ENCODE assay signal across 4 fruit fly cellular contexts in the genomic region with DNA sequence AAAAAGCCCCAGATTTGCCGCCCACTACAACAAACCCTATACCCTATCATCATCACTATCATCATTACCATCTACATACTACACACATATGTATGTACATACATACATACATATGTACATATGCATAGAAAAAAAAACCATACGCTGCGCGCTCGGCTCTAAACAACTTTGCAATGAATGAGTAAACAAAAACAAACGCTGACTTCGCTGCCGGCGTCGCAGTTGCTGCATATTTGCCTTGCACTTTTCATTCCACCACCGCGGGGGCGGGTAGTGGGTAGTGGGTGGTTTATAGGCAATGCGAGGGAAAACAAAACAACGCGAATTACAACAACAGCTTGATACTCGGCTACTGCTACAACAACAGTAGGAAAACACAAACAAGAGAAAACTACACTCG.
A peak's percentile ranks its signal among the peaks of the same experiment; 100 is the strongest.
TF ChIP-seq lines count a peak whose summit lies in the region.

No protein-coding gene starts in this region.

- TF ChIP-seq CTCF in whole organism, embryonic (GFP tag; optimal IDR thresholded peaks at IDR 0.05; lab: Kevin White, UChicago), result no peak

TF ChIP-seq in whole organism, adult, 20 proteins besides CTCF, POLR2A, EP300 and RAD21:
- no peak for TF ChIP-seq bab1 (GFP tag; optimal IDR thresholded peaks at IDR 0.05; lab: Kevin White, UChicago)
- TF ChIP-seq CG11617 (GFP tag; optimal IDR thresholded peaks at IDR 0.05; lab: Kevin White, UChicago), result peak; percentile 6
- peak; percentile 47 for TF ChIP-seq Clk (GFP tag; optimal IDR thresholded peaks at IDR 0.05; lab: Kevin White, UChicago)
- peak; percentile 59 for TF ChIP-seq CG7045 (GFP tag; optimal IDR thresholded peaks at IDR 0.05; lab: Kevin White, UChicago)
- TF ChIP-seq toe (GFP tag; optimal IDR thresholded peaks at IDR 0.05; lab: Kevin White, UChicago), result peak; percentile 30
- TF ChIP-seq CG12768 (GFP tag; optimal IDR thresholded peaks at IDR 0.05; lab: Kevin White, UChicago), result peak; percentile 75
- no peak for TF ChIP-seq CG5204 (GFP tag; optimal IDR thresholded peaks at IDR 0.05; lab: Kevin White, UChicago)
- peak; percentile 42 for TF ChIP-seq Mnt (GFP tag; optimal IDR thresholded peaks at IDR 0.05; lab: Kevin White, UChicago)
- TF ChIP-seq Hr96 (GFP tag; optimal IDR thresholded peaks at IDR 0.05; lab: Kevin White, UChicago), result no peak
- TF ChIP-seq pad (GFP tag; optimal IDR thresholded peaks at IDR 0.05; lab: Kevin White, UChicago), result peak; percentile 42
- TF ChIP-seq ovo (GFP tag; optimal IDR thresholded peaks at IDR 0.05; lab: Kevin White, UChicago), result peak; percentile 77
- peak in 1 of 2 experiments; percentile 2 for TF ChIP-seq cnc (optimal IDR thresholded peaks at IDR 0.05; lab: Kevin White, UChicago)
- TF ChIP-seq CG33017 (tag; optimal IDR thresholded peaks at IDR 0.05; lab: Kevin White, UChicago), result peak; percentile 23
- TF ChIP-seq kay (GFP tag; lab: Kevin White, UChicago; ENCODE audit: borderline replicate concordance), result peak; percentile 87
- TF ChIP-seq cic (GFP tag; optimal IDR thresholded peaks at IDR 0.05; lab: Kevin White, UChicago), result peak; percentile 95
- TF ChIP-seq Crg-1 (GFP tag; optimal IDR thresholded peaks at IDR 0.05; lab: Kevin White, UChicago), result no peak
- peak; percentile 74 for TF ChIP-seq tj (GFP tag; optimal IDR thresholded peaks at IDR 0.05; lab: Kevin White, UChicago)
- TF ChIP-seq CG14711 (tag; optimal IDR thresholded peaks at IDR 0.05; lab: Kevin White, UChicago), result peak; percentile 22
- peak; percentile 47 for TF ChIP-seq CG7101 (tag; optimal IDR thresholded peaks at IDR 0.05; lab: Kevin White, UChicago)
- peak; percentile 24 for TF ChIP-seq CG1620 (GFP tag; optimal IDR thresholded peaks at IDR 0.05; lab: Kevin White, UChicago)

TF ChIP-seq in whole organism, embryonic, 481 proteins besides CTCF, POLR2A, EP300 and RAD21 (continues in another document):
- no peak for TF ChIP-seq odd (GFP tag; optimal IDR thresholded peaks at IDR 0.05; lab: Kevin White, UChicago)
- no peak for TF ChIP-seq Hsf (GFP tag; optimal IDR thresholded peaks at IDR 0.05; lab: Kevin White, UChicago)
- 0 out of 3 replicates have a peak, but pooled peaks have one; percentile 30 for TF ChIP-seq zfh1 (GFP tag; IDR thresholded peaks at IDR 0.05; lab: Robert Waterston, UW)
- peak; percentile 34 for TF ChIP-seq CG12071 (GFP tag; optimal IDR thresholded peaks at IDR 0.05; lab: Kevin White, UChicago)
- no peak for TF ChIP-seq cwo (GFP tag; optimal IDR thresholded peaks at IDR 0.05; lab: Kevin White, UChicago)
- peak; percentile 39 for TF ChIP-seq sens (GFP tag; lab: Kevin White, UChicago)
- no peak for TF ChIP-seq CG15073 (GFP tag; optimal IDR thresholded peaks at IDR 0.05; lab: Kevin White, UChicago)
- TF ChIP-seq dmrt99B (tag; optimal IDR thresholded peaks at IDR 0.05; lab: Kevin White, UChicago), result peak; percentile 5
- TF ChIP-seq Scr (GFP tag; IDR thresholded peaks at IDR 0.05; lab: Robert Waterston, UW; ENCODE audit: partially characterized antibody), result no peak
- peak; percentile 35 for TF ChIP-seq Adf1 (GFP tag; IDR thresholded peaks at IDR 0.05; lab: Robert Waterston, UW)
- TF ChIP-seq CG1529 (GFP tag; optimal IDR thresholded peaks at IDR 0.05; lab: Kevin White, UChicago), result peak; percentile 29
- TF ChIP-seq CG9727 (GFP tag; optimal IDR thresholded peaks at IDR 0.05; lab: Kevin White, UChicago), result peak; percentile 2
- no peak for TF ChIP-seq eve (GFP tag; optimal IDR thresholded peaks at IDR 0.05; lab: Kevin White, UChicago)
- no peak for TF ChIP-seq br (optimal IDR thresholded peaks at IDR 0.05; lab: Kevin White, UChicago)
- TF ChIP-seq CG3407 (GFP tag; optimal IDR thresholded peaks at IDR 0.05; lab: Kevin White, UChicago), result no peak
- TF ChIP-seq CG1233 (GFP tag; optimal IDR thresholded peaks at IDR 0.05; lab: Kevin White, UChicago), result peak; percentile 34
- TF ChIP-seq CHES-1-like (GFP tag; optimal IDR thresholded peaks at IDR 0.05; lab: Kevin White, UChicago), result no peak
- peak; percentile 39 for TF ChIP-seq CG7987 (GFP tag; optimal IDR thresholded peaks at IDR 0.05; lab: Kevin White, UChicago)
- no peak for TF ChIP-seq Elba2 (GFP tag; optimal IDR thresholded peaks at IDR 0.05; lab: Kevin White, UChicago)
- TF ChIP-seq pzg (GFP tag; optimal IDR thresholded peaks at IDR 0.05; lab: Kevin White, UChicago), result no peak
- TF ChIP-seq CG16815 (GFP tag; optimal IDR thresholded peaks at IDR 0.05; lab: Kevin White, UChicago), result no peak
- TF ChIP-seq CG7928 (GFP tag; optimal IDR thresholded peaks at IDR 0.05; lab: Kevin White, UChicago), result no peak
- TF ChIP-seq CG2129 (GFP tag; IDR thresholded peaks at IDR 0.05; lab: Robert Waterston, UW; ENCODE audit: partially characterized antibody), result no peak

TF ChIP-seq in whole organism, prepupa, 60 proteins besides CTCF, POLR2A, EP300 and RAD21 (continues in another document):
- TF ChIP-seq CG34406 (GFP tag; optimal IDR thresholded peaks at IDR 0.05; lab: Kevin White, UChicago), result peak; percentile 9
- TF ChIP-seq ss (GFP tag; optimal IDR thresholded peaks at IDR 0.05; lab: Kevin White, UChicago), result peak; percentile 55 to 56
- peak; percentile 33 for TF ChIP-seq net (GFP tag; optimal IDR thresholded peaks at IDR 0.05; lab: Kevin White, UChicago)
- TF ChIP-seq CG15336 (GFP tag; IDR thresholded peaks at IDR 0.05; lab: Robert Waterston, UW), result 0 out of 2 replicates have a peak, but pooled peaks have one; percentile 25
- peak; percentile 47 for TF ChIP-seq CG6808 (GFP tag; optimal IDR thresholded peaks at IDR 0.05; lab: Kevin White, UChicago)
- no peak for TF ChIP-seq dsx (GFP tag; optimal IDR thresholded peaks at IDR 0.05; lab: Kevin White, UChicago; ENCODE audit: poor library complexity, severe bottlenecking)
- TF ChIP-seq CG10631 (GFP tag; optimal IDR thresholded peaks at IDR 0.05; lab: Kevin White, UChicago), result no peak
- peak; percentile 43 for TF ChIP-seq dac (GFP tag; optimal IDR thresholded peaks at IDR 0.05; lab: Kevin White, UChicago)
- no peak for TF ChIP-seq Hr39 (GFP tag; optimal IDR thresholded peaks at IDR 0.05; lab: Kevin White, UChicago)
- peak; percentile 72 for TF ChIP-seq CG6163 (GFP tag; IDR thresholded peaks at IDR 0.05; lab: Robert Waterston, UW)
- peak; percentile 44 for TF ChIP-seq Lpt (GFP tag; optimal IDR thresholded peaks at IDR 0.05; lab: Kevin White, UChicago)
- no peak for TF ChIP-seq Sox102F (GFP tag; optimal IDR thresholded peaks at IDR 0.05; lab: Kevin White, UChicago)
- no peak for TF ChIP-seq Sox14 (GFP tag; optimal IDR thresholded peaks at IDR 0.05; lab: Kevin White, UChicago)
- TF ChIP-seq fkh (GFP tag; optimal IDR thresholded peaks at IDR 0.05; lab: Kevin White, UChicago), result peak; percentile 88
- TF ChIP-seq CG9139 (GFP tag; optimal IDR thresholded peaks at IDR 0.05; lab: Kevin White, UChicago), result peak; percentile 11
- TF ChIP-seq CG8119 (GFP tag; IDR thresholded peaks at IDR 0.05; lab: Robert Waterston, UW), result peak; percentile 35; the same call in 1 of the 3 replicates
- peak; percentile 31 for TF ChIP-seq CG1621 (tag; optimal IDR thresholded peaks at IDR 0.05; lab: Kevin White, UChicago)
- peak in 1 of 2 experiments; percentile 43 for TF ChIP-seq salr (GFP tag; optimal IDR thresholded peaks at IDR 0.05; lab: Kevin White, UChicago)
- peak; percentile 79 for TF ChIP-seq eg (GFP tag; IDR thresholded peaks at IDR 0.05; lab: Robert Waterston, UW)
- TF ChIP-seq Hr4 (GFP tag; optimal IDR thresholded peaks at IDR 0.05; lab: Kevin White, UChicago), result peak; percentile 24
- TF ChIP-seq CG6276 (GFP tag; optimal IDR thresholded peaks at IDR 0.05; lab: Kevin White, UChicago), result peak; percentile 45
- TF ChIP-seq lz (GFP tag; optimal IDR thresholded peaks at IDR 0.05; lab: Kevin White, UChicago), result no peak
- TF ChIP-seq CG8632 (GFP tag; optimal IDR thresholded peaks at IDR 0.05; lab: Kevin White, UChicago), result no peak
- TF ChIP-seq fd59A (GFP tag; optimal IDR thresholded peaks at IDR 0.05; lab: Kevin White, UChicago), result peak; percentile 2

TF ChIP-seq in whole organism, pupa, 21 proteins besides CTCF, POLR2A, EP300 and RAD21:
- no peak for TF ChIP-seq Snoo (tag; optimal IDR thresholded peaks at IDR 0.05; lab: Kevin White, UChicago)
- TF ChIP-seq CG9948 (tag; optimal IDR thresholded peaks at IDR 0.05; lab: Kevin White, UChicago), result no peak
- TF ChIP-seq Pif1B (GFP tag; optimal IDR thresholded peaks at IDR 0.05; lab: Kevin White, UChicago), result no peak
- peak; percentile 3 for TF ChIP-seq CG17806 (tag; optimal IDR thresholded peaks at IDR 0.05; lab: Kevin White, UChicago)
- peak; percentile 49 for TF ChIP-seq EcR (GFP tag; optimal IDR thresholded peaks at IDR 0.05; lab: Kevin White, UChicago)
- TF ChIP-seq CG8159 (tag; optimal IDR thresholded peaks at IDR 0.05; lab: Kevin White, UChicago), result no peak
- no peak for TF ChIP-seq CG34367 (tag; optimal IDR thresholded peaks at IDR 0.05; lab: Kevin White, UChicago)
- peak; percentile 42; the same call in 1 of the 2 replicates for TF ChIP-seq rn (GFP tag; IDR thresholded peaks at IDR 0.05; lab: Robert Waterston, UW)
- TF ChIP-seq CG13204 (GFP tag; optimal IDR thresholded peaks at IDR 0.05; lab: Kevin White, UChicago), result peak; percentile 43
- TF ChIP-seq CG4496 (GFP tag; IDR thresholded peaks at IDR 0.05; lab: Robert Waterston, UW), result peak; percentile 81
- TF ChIP-seq fd96Ca (GFP tag; IDR thresholded peaks at IDR 0.05; lab: Robert Waterston, UW), result peak; percentile 85
- TF ChIP-seq CG10348 (GFP tag; IDR thresholded peaks at IDR 0.05; lab: Robert Waterston, UW), result no peak
- peak; percentile 57 for TF ChIP-seq gl (tag; optimal IDR thresholded peaks at IDR 0.05; lab: Kevin White, UChicago)
- TF ChIP-seq CG15710 (tag; optimal IDR thresholded peaks at IDR 0.05; lab: Kevin White, UChicago), result peak; percentile 19
- no peak for TF ChIP-seq D1 (tag; optimal IDR thresholded peaks at IDR 0.05; lab: Kevin White, UChicago)
- peak; percentile 68 for TF ChIP-seq CG14655 (GFP tag; optimal IDR thresholded peaks at IDR 0.05; lab: Kevin White, UChicago)
- TF ChIP-seq Ets98B (GFP tag; IDR thresholded peaks at IDR 0.05; lab: Robert Waterston, UW), result peak; percentile 78
- peak; percentile 23 for TF ChIP-seq CG8301 (tag; optimal IDR thresholded peaks at IDR 0.05; lab: Kevin White, UChicago)
- peak; percentile 38 for TF ChIP-seq Pif1A (GFP tag; optimal IDR thresholded peaks at IDR 0.05; lab: Kevin White, UChicago)
- TF ChIP-seq CG12605 (GFP tag; IDR thresholded peaks at IDR 0.05; lab: Robert Waterston, UW), result peak; percentile 61
- peak; percentile 67; the same call in 1 of the 2 replicates for TF ChIP-seq CG32121 (GFP tag; IDR thresholded peaks at IDR 0.05; lab: Robert Waterston, UW)
